Worm (Caenorhabditis elegans): Measurements from ENCODE around the gene let-756.

- no peak for TF ChIP-seq nhr-11 (tag; optimal IDR thresholded peaks at IDR 0.05)
- TF ChIP-seq nhr-28 (tag; optimal IDR thresholded peaks at IDR 0.05): no peak
- TF ChIP-seq unc-62 (GFP tag; optimal IDR thresholded peaks at IDR 0.05 in 1 of 2): no peak
- TF ChIP-seq unc-62 (tag; optimal IDR thresholded peaks at IDR 0.05): no peak
- TF ChIP-seq snpc-4 (tag; optimal IDR thresholded peaks at IDR 0.05): no peak
Measured at ce11 chrIII:6427205-6427604, 20.3 kb downstream of the let-756 start, which contains the start of gene C05D11.8.
